Worm (Caenorhabditis elegans) whole organism, L1 larva: ENCODE measurements around the gene K08E4.2.

Experiments used
- C16A3.4 ChIP-seq: fragments of 150-350 bp; optimal IDR thresholded peaks from 2 replicates; lab custom pipeline; 2014; ENCODE audit warnings: missing biosample characterization, missing genetic modification characterization
- aly-2 ChIP-seq: fragments of 150-350 bp; optimal IDR thresholded peaks from 2 replicates; lab custom pipeline; 2014; ENCODE audit warnings: missing biosample characterization, missing genetic modification characterization
- ama-1 ChIP-seq: fragments of 150-350 bp; optimal IDR thresholded peaks from 2 replicates; lab custom pipeline; 2014
- blmp-1 ChIP-seq: fragments of 150-350 bp; optimal IDR thresholded peaks from 2 replicates; lab custom pipeline; 2014; ENCODE audit warnings: missing biosample characterization, missing genetic modification characterization
- ceh-8 ChIP-seq: fragments of 200-800 bp; sonication (Bioruptor generic); optimal IDR thresholded peaks from 2 replicates; lab custom pipeline; 2018; ENCODE audit warnings: mild to moderate bottlenecking, missing genetic modification characterization, moderate library complexity, missing compliant biosample characterization
- ceh-82 ChIP-seq, 3 experiments: fragments of 150-350 bp in 1 of 3; sonication (generic microtip) in 2 of 3; optimal IDR thresholded peaks; 2 replicates each; lab custom pipeline; 2014 to 2017; ENCODE audit warnings: missing biosample characterization in 3 of 3, missing genetic modification characterization in 3 of 3
- egl-13 ChIP-seq: sonication (generic microtip); optimal IDR thresholded peaks from 2 replicates; lab custom pipeline; 2016; ENCODE audit warnings: missing genotype, missing genetic modification reagents, missing genetic modification characterization, missing compliant biosample characterization
- elt-2 ChIP-seq: sonication (generic microtip); optimal IDR thresholded peaks from 2 replicates; lab custom pipeline; 2016; ENCODE audit warnings: missing genetic modification characterization, mild to moderate bottlenecking, inconsistent platforms, missing compliant biosample characterization, missing genetic modification reagents
- fkh-10 ChIP-seq: sonication (generic microtip); optimal IDR thresholded peaks from 2 replicates; lab custom pipeline; 2017; ENCODE audit warnings: missing biosample characterization, missing genetic modification reagents, missing genetic modification characterization
- fkh-4 ChIP-seq: sonication (generic microtip); optimal IDR thresholded peaks from 2 replicates; lab custom pipeline; 2016; ENCODE audit warnings: missing compliant biosample characterization, missing genetic modification characterization, borderline replicate concordance
- fkh-8 ChIP-seq: sonication (generic microtip); optimal IDR thresholded peaks from 2 replicates; lab custom pipeline; 2016; ENCODE audit warnings: mild to moderate bottlenecking, missing genetic modification characterization, missing compliant biosample characterization
- lin-13 ChIP-seq: fragments of 150-350 bp; optimal IDR thresholded peaks from 2 replicates; lab custom pipeline; 2014; ENCODE audit warnings: missing biosample characterization, missing genetic modification reagents, missing genetic modification characterization
- lin-14 ChIP-seq: fragments of 200-800 bp; sonication (Bioruptor generic); optimal IDR thresholded peaks from 2 replicates; lab custom pipeline; 2018; ENCODE audit warnings: mild to moderate bottlenecking, missing genetic modification characterization, moderate library complexity, missing compliant biosample characterization
- lin-35 ChIP-seq, 2 experiments: fragments of 150-350 bp; optimal IDR thresholded peaks; 2 replicates each; lab custom pipeline; 2014; ENCODE audit warnings: missing biosample characterization in 2 of 2, missing genetic modification characterization in 2 of 2, missing genetic modification reagents in 2 of 2
- mab-9 ChIP-seq: fragments of 200-800 bp; sonication (Bioruptor generic); IDR thresholded peaks from 2 replicates; pipeline ENCODE4 v1.3.6; 2022; ENCODE audit warnings: missing genetic modification reagents, missing genetic modification characterization, missing compliant biosample characterization
- mdl-1 ChIP-seq, 2 experiments: fragments of 150-350 bp; optimal IDR thresholded peaks; 2 replicates each; lab custom pipeline; 2014 to 2017; ENCODE audit warnings: missing biosample characterization in 2 of 2, missing genetic modification characterization in 2 of 2, inconsistent platforms in 1 of 2
- mep-1 ChIP-seq: fragments of 150-350 bp; optimal IDR thresholded peaks from 2 replicates; lab custom pipeline; 2014; ENCODE audit warnings: missing biosample characterization, missing genetic modification characterization
- nhr-12 ChIP-seq: sonication (generic microtip); optimal IDR thresholded peaks from 2 replicates; lab custom pipeline; 2017; ENCODE audit warnings: missing biosample characterization, missing genetic modification characterization
- nhr-19 ChIP-seq: fragments of 200-800 bp; sonication (Bioruptor generic); conservative IDR thresholded peaks from 2 replicates; pipeline ENCODE4 v1.3.6; 2022; ENCODE audit warnings: missing genetic modification characterization, missing compliant biosample characterization
- nhr-20 ChIP-seq: sonication (generic microtip); optimal IDR thresholded peaks from 2 replicates; lab custom pipeline; 2016; ENCODE audit warnings: mild to moderate bottlenecking, missing genetic modification characterization, missing compliant biosample characterization
- nhr-237 ChIP-seq: fragments of 150-350 bp; optimal IDR thresholded peaks from 2 replicates; lab custom pipeline; 2014; ENCODE audit warnings: missing biosample characterization, missing genetic modification characterization
- nhr-47 ChIP-seq: sonication (generic microtip); optimal IDR thresholded peaks from 2 replicates; lab custom pipeline; 2016; ENCODE audit warnings: mild to moderate bottlenecking, missing genetic modification characterization, moderate library complexity, missing compliant biosample characterization
- nhr-71 ChIP-seq: sonication (generic microtip); optimal IDR thresholded peaks from 2 replicates; lab custom pipeline; 2016; ENCODE audit warnings: mild to moderate bottlenecking, missing genetic modification characterization, moderate library complexity, missing compliant biosample characterization
- nhr-77 ChIP-seq: fragments of 150-350 bp; optimal IDR thresholded peaks from 2 replicates; lab custom pipeline; 2014; ENCODE audit warnings: missing biosample characterization, missing genetic modification characterization
- nhr-90 ChIP-seq: sonication (generic microtip); optimal IDR thresholded peaks from 2 replicates; lab custom pipeline; 2016; ENCODE audit warnings: mild to moderate bottlenecking, missing genetic modification characterization, missing compliant biosample characterization; ENCODE audit not compliant: poor library complexity
- pag-3 ChIP-seq: sonication (generic microtip); optimal IDR thresholded peaks from 2 replicates; lab custom pipeline; 2017; ENCODE audit warnings: missing genetic modification characterization, mild to moderate bottlenecking, missing compliant biosample characterization, antibody characterized with exemption, borderline replicate concordance; ENCODE audit not compliant: insufficient read depth
- rnt-1 ChIP-seq: sonication (generic microtip); optimal IDR thresholded peaks from 2 replicates; lab custom pipeline; 2016; ENCODE audit warnings: mild to moderate bottlenecking, missing genetic modification characterization, moderate library complexity, missing compliant biosample characterization
- skn-1 ChIP-seq: fragments of 150-350 bp; optimal IDR thresholded peaks from 2 replicates; lab custom pipeline; 2014; ENCODE audit warnings: missing biosample characterization, missing genetic modification characterization
- snpc-4 ChIP-seq: fragments of 150-350 bp; optimal IDR thresholded peaks from 2 replicates; lab custom pipeline; 2014; ENCODE audit warnings: missing biosample characterization, missing genetic modification characterization
- sox-4 ChIP-seq: sonication (generic microtip); optimal IDR thresholded peaks from 2 replicates; lab custom pipeline; 2016; ENCODE audit warnings: missing genetic modification characterization, missing compliant biosample characterization
- sptf-1 ChIP-seq: fragments of 150-350 bp; optimal IDR thresholded peaks from 2 replicates; lab custom pipeline; 2014; ENCODE audit warnings: missing biosample characterization, missing genetic modification characterization
- sup-37 ChIP-seq: fragments of 200-800 bp; sonication (Bioruptor generic); optimal IDR thresholded peaks from 2 replicates; lab custom pipeline; 2018; ENCODE audit warnings: mild to moderate bottlenecking, missing genetic modification characterization, missing compliant biosample characterization
- tlp-1 ChIP-seq: fragments of 150-350 bp; optimal IDR thresholded peaks from 2 replicates; lab custom pipeline; 2014; ENCODE audit warnings: missing biosample characterization, missing genetic modification characterization
- unc-62 ChIP-seq: fragments of 150-350 bp; optimal IDR thresholded peaks from 2 replicates; lab custom pipeline; 2014; ENCODE audit warnings: missing biosample characterization, missing genetic modification reagents, missing genetic modification characterization
- unc-86 ChIP-seq: sonication (generic microtip); optimal IDR thresholded peaks from 2 replicates; lab custom pipeline; 2016; ENCODE audit warnings: missing genetic modification characterization, missing compliant biosample characterization
- xbp-1 ChIP-seq: sonication (generic microtip); optimal IDR thresholded peaks from 2 replicates; lab custom pipeline; 2016; ENCODE audit warnings: missing genetic modification characterization, missing compliant biosample characterization

The K08E4.2 gene

DNA sequence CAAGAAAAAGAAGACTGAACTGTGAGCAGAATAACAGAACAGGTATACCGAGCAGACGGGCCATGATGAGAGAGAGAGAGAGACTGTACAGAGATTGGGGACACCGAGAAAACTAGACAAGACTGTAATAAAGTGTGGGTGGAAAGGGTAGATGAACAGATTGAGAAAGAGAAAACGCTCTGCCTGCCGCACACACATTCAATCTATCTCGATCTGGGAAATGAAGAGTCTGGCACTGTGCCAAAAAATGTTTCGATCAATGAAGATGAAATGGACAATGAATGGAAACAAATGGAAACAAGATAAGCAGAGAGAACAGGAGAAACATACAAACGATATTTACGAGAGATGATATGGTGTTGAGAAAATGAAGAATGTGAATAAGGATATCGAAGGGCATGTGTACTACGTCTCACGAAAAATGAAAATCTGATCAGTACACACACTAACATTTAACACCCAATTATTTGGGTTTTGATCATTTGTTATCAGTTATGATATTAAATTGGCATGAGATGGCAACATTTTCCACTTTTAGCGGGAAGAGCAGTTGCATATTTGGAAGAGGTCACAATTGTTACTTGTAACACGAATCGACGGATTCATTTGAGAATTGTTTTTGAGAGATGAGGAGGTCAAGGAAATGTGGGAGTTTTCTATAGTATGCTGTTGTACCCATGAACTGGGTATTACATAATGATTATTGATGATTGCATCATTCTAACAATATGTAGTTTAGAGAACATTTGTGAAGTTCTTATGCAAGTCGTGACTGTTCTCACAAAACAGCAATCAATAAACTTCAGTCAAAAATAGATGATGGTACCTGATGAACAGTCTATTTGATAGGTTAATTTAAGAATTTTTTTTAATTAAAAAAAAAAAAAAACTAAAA lies 11.4 kb downstream of the K08E4.2 start (continued):
- peak; percentile 53 for TF ChIP-seq nhr-90 (tag; lab: Kevin White, UChicago)
- TF ChIP-seq ama-1 (lab: Kevin White, UChicago) = no peak
- no peak for TF ChIP-seq unc-62
- TF ChIP-seq tlp-1 (tag; lab: Kevin White, UChicago) = no peak
- TF ChIP-seq C16A3.4 (tag; lab: Kevin White, UChicago) = no peak
- no peak for TF ChIP-seq pag-3 (tag; lab: Kevin White, UChicago)
- TF ChIP-seq mdl-1 (tag; optimal IDR thresholded peaks at IDR 0.05; lab: Kevin White, UChicago) = no peak
- no peak for TF ChIP-seq sup-37
- no peak for TF ChIP-seq sptf-1 (tag; lab: Kevin White, UChicago)
- no peak for TF ChIP-seq egl-13 (tag; lab: Kevin White, UChicago)
- TF ChIP-seq nhr-12 (tag; lab: Kevin White, UChicago) = no peak
- no peak for TF ChIP-seq fkh-8
- TF ChIP-seq lin-13 = no peak
- no peak for TF ChIP-seq sox-4 (tag; lab: Kevin White, UChicago)
- no peak for TF ChIP-seq mep-1 (tag; lab: Kevin White, UChicago)
- TF ChIP-seq nhr-237 (tag; lab: Kevin White, UChicago) = no peak
- no peak for TF ChIP-seq aly-2 (tag; lab: Kevin White, UChicago)
- TF ChIP-seq skn-1 (tag; lab: Kevin White, UChicago) = no peak
- no peak for TF ChIP-seq snpc-4
- TF ChIP-seq fkh-10 (GFP tag; lab: Kevin White, UChicago) = no peak
- TF ChIP-seq ceh-8 (GFP tag; lab: Kevin White, UChicago) = no peak
- no peak for TF ChIP-seq unc-86 (tag; lab: Kevin White, UChicago)
- peak; percentile 74 for TF ChIP-seq lin-14 (GFP tag; lab: Kevin White, UChicago)
- TF ChIP-seq nhr-19 (GFP tag; lab: Robert Waterston, UW) = peak; percentile 22
- TF ChIP-seq blmp-1 (tag; lab: Kevin White, UChicago) = peak; percentile 69
- TF ChIP-seq ceh-82 (tag; optimal IDR thresholded peaks at IDR 0.05; lab: Kevin White, UChicago) = no peak
- no peak for TF ChIP-seq xbp-1 (tag; lab: Kevin White, UChicago)
- TF ChIP-seq nhr-71 = peak; percentile 48
- TF ChIP-seq nhr-47 (tag; lab: Kevin White, UChicago) = no peak
- TF ChIP-seq rnt-1 (tag; lab: Kevin White, UChicago) = peak; percentile 31
- TF ChIP-seq elt-2 (tag; lab: Kevin White, UChicago) = no peak
- TF ChIP-seq mab-9 (GFP tag; lab: Robert Waterston, UW) = no peak
- TF ChIP-seq fkh-4 = no peak
- TF ChIP-seq, all 84 proteins: peak for 15

DNA sequence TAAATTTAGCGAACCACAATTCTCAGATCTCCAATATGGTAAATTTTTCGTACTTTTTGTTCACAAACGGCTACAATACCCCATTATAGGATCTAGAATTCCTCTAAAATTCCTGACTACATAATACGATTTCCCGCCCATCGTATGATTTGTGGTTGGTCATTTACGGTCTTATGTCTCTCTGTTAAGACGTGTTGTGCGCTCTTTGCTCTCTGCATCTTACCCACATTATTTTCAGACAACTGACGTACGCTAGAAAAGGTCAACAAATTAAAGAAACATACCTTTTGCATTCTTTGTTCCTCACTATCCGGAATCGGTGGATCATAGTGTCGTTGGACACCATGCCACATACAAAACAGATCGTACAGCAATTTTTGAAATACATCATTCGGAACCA lies 13.4 kb downstream of the K08E4.2 start:
- TF ChIP-seq nhr-19 (GFP tag; lab: Robert Waterston, UW) (peak; percentile 39; the same call in 1 of the 2 replicates), nhr-20 (tag; lab: Kevin White, UChicago) (peak; percentile 32), elt-2 (tag; lab: Kevin White, UChicago) (peak; percentile 14), fkh-8 (no peak), nhr-71 (peak; percentile 6), lin-35 (GFP tag; optimal IDR thresholded peaks at IDR 0.05; lab: Kevin White, UChicago) (peak in 1 of 2 experiments; percentile 25), nhr-77 (no peak)

DNA sequence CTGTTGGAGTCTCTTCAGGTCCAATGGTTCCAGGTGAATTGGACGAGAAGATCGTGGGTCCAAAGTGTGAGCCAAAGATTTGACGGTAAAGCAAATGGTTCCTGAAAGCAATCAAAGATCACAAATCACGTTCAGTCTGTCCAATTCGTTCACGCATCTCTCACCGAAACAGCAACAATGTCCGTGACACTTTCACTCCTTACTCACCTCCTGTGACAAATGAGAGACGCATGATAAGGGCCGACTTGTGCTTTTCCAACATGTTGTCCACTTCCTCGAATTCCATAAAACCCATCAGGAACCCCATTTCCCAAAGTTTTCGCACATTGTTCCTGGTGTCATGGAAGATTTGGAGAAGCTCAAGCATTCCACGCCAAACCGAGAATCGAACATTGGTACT lies 16.0 kb downstream of the K08E4.2 start:
- no peak for TF ChIP-seq mdl-1 (tag; optimal IDR thresholded peaks at IDR 0.05; lab: Kevin White, UChicago)
- peak; percentile 2 for TF ChIP-seq nhr-71
- TF ChIP-seq elt-2 (tag; lab: Kevin White, UChicago) = peak; percentile 14
- no peak for TF ChIP-seq skn-1 (tag; lab: Kevin White, UChicago)
- TF ChIP-seq lin-35 (GFP tag; optimal IDR thresholded peaks at IDR 0.05; lab: Kevin White, UChicago) = peak in 1 of 2 experiments; percentile 50
- TF ChIP-seq lin-14 (GFP tag; lab: Kevin White, UChicago) = no peak
- TF ChIP-seq blmp-1 (tag; lab: Kevin White, UChicago) = peak; percentile 64
